Worm (Caenorhabditis elegans): ENCODE measurements around the gene T25B9.4.

ce11 chrIV:10780583-10780982, 23.1 kb upstream of the T25B9.4 start, which contains the start of gene swt-3:
- TF ChIP-seq F23B12.7 (tag; optimal IDR thresholded peaks at IDR 0.05; ENCODE audit: insufficient read depth) (no peak), madf-10 (tag; optimal IDR thresholded peaks at IDR 0.05) (no peak), lsl-1 (GFP tag; optimal IDR thresholded peaks at IDR 0.05) (no peak)
